Fruit fly (Drosophila melanogaster): ENCODE measurements around the gene Rev1.

Rev1 gene

dm6 chr3L:644111-644718 lies 9.9 kb upstream of the Rev1 start (continued):
- peak; percentile 77 for TF ChIP-seq CG6813 (GFP tag; optimal IDR thresholded peaks at IDR 0.05)
- TF ChIP-seq dmrt11E (tag; optimal IDR thresholded peaks at IDR 0.05): peak; percentile 77
- peak; percentile 68 for TF ChIP-seq CG3281 (GFP tag; optimal IDR thresholded peaks at IDR 0.05)
- TF ChIP-seq CG34422 (GFP tag; IDR thresholded peaks at IDR 0.05): peak; percentile 92
- peak; percentile 95 for TF ChIP-seq Xrp1 (GFP tag; IDR thresholded peaks at IDR 0.05)
- peak; percentile 31 for TF ChIP-seq CG15011 (GFP tag; optimal IDR thresholded peaks at IDR 0.05)
- TF ChIP-seq CG13296 (GFP tag; optimal IDR thresholded peaks at IDR 0.05): peak; percentile 64
- peak; percentile 58 for TF ChIP-seq CG10274 (GFP tag; optimal IDR thresholded peaks at IDR 0.05)
- peak; percentile 88 for TF ChIP-seq CG33213 (GFP tag; optimal IDR thresholded peaks at IDR 0.05)
- peak; percentile 82 for TF ChIP-seq gsb-n (tag; optimal IDR thresholded peaks at IDR 0.05)
- TF ChIP-seq CG12236 (GFP tag; optimal IDR thresholded peaks at IDR 0.05): peak; percentile 77
- TF ChIP-seq sc (optimal IDR thresholded peaks at IDR 0.05): no peak
- peak; percentile 80 for TF ChIP-seq sc (GFP tag; optimal IDR thresholded peaks at IDR 0.05)
- peak; percentile 83 for TF ChIP-seq Chrac-16 (GFP tag; optimal IDR thresholded peaks at IDR 0.05)
- peak; percentile 76 for TF ChIP-seq CG14014 (GFP tag; IDR thresholded peaks at IDR 0.05)
- peak; percentile 89 for TF ChIP-seq CG5245 (GFP tag; optimal IDR thresholded peaks at IDR 0.05)
- TF ChIP-seq CG13775 (GFP tag; optimal IDR thresholded peaks at IDR 0.05): peak; percentile 70
- TF ChIP-seq CG14667 (GFP tag; IDR thresholded peaks at IDR 0.05): peak; percentile 81

- TF ChIP-seq CG12659 (GFP tag; optimal IDR thresholded peaks at IDR 0.05) (no peak), CG2875 (GFP tag; optimal IDR thresholded peaks at IDR 0.05) (no peak), Vsx1 (GFP tag; optimal IDR thresholded peaks at IDR 0.05) (no peak), ken (GFP tag; IDR thresholded peaks at IDR 0.05) (0 out of 3 replicates have a peak, but pooled peaks have one; percentile 15), CG12391 (tag; optimal IDR thresholded peaks at IDR 0.05) (no peak), CG34224 (GFP tag; IDR thresholded peaks at IDR 0.05; ENCODE audit: partially characterized antibody) (no peak), CG12942 (GFP tag; optimal IDR thresholded peaks at IDR 0.05) (no peak), Side (GFP tag; optimal IDR thresholded peaks at IDR 0.05) (no peak), Rfx (GFP tag; IDR thresholded peaks at IDR 0.05) (no peak), trem (tag; optimal IDR thresholded peaks at IDR 0.05) (no peak), slou (GFP tag; optimal IDR thresholded peaks at IDR 0.05) (no peak), Hr39 (optimal IDR thresholded peaks at IDR 0.05) (no peak), tna (GFP tag; IDR thresholded peaks at IDR 0.05; ENCODE audit: partially characterized antibody) (no peak), Nf-YA (GFP tag; IDR thresholded peaks at IDR 0.05) (no peak), CG18011 (GFP tag; optimal IDR thresholded peaks at IDR 0.05) (peak; percentile 45), sd (tag; optimal IDR thresholded peaks at IDR 0.05) (no peak), sob (GFP tag; IDR thresholded peaks at IDR 0.05) (no peak), CG11696 (GFP tag; IDR thresholded peaks at IDR 0.05) (no peak), CG1024 (GFP tag; IDR thresholded peaks at IDR 0.05) (no peak), gce (GFP tag; IDR thresholded peaks at IDR 0.05) (no peak), Hsf (GFP tag; optimal IDR thresholded peaks at IDR 0.05) (no peak), CG11398 (GFP tag; optimal IDR thresholded peaks at IDR 0.05) (no peak), pan (optimal IDR thresholded peaks at IDR 0.05) (no peak), pan (GFP tag; optimal IDR thresholded peaks at IDR 0.05 in 1 of 2, IDR thresholded peaks at IDR 0.05 in 1 of 2) (no peak), ewg (GFP tag; optimal IDR thresholded peaks at IDR 0.05) (no peak), Bteb2 (GFP tag; optimal IDR thresholded peaks at IDR 0.05) (no peak), chm (GFP tag; IDR thresholded peaks at IDR 0.05) (peak; percentile 10; the same call in 1 of the 2 replicates), CG3407 (GFP tag; optimal IDR thresholded peaks at IDR 0.05) (no peak), CG12104 (GFP tag; optimal IDR thresholded peaks at IDR 0.05) (no peak), Tbp (GFP tag; optimal IDR thresholded peaks at IDR 0.05) (no peak), emc (GFP tag; optimal IDR thresholded peaks at IDR 0.05) (no peak), hkb (optimal IDR thresholded peaks at IDR 0.05) (no peak), hkb (GFP tag; IDR thresholded peaks at IDR 0.05) (0 out of 2 replicates have a peak, but pooled peaks have one; percentile 11)
Observed at dm6 chr3L:645426-646036, 8.6 kb upstream of the Rev1 start.
